Worm (Caenorhabditis elegans) whole organism, L1 larva: ENCODE measurements around the gene F53A9.9.
A peak's percentile ranks its signal among the peaks of the same experiment; 100 is the strongest.

ENCODE experiments used
- C34B4.2 ChIP-seq: sonication (generic microtip); optimal IDR thresholded peaks from 2 replicates; lab custom pipeline; 2017; ENCODE audit warnings: mild to moderate bottlenecking, missing genetic modification characterization, missing compliant biosample characterization
- aly-2 ChIP-seq: fragments of 150-350 bp; optimal IDR thresholded peaks from 2 replicates; lab custom pipeline; 2014; ENCODE audit warnings: missing biosample characterization, missing genetic modification characterization
- ama-1 ChIP-seq: fragments of 150-350 bp; optimal IDR thresholded peaks from 2 replicates; lab custom pipeline; 2014
- blmp-1 ChIP-seq: fragments of 150-350 bp; optimal IDR thresholded peaks from 2 replicates; lab custom pipeline; 2014; ENCODE audit warnings: missing biosample characterization, missing genetic modification characterization
- ceh-8 ChIP-seq: fragments of 200-800 bp; sonication (Bioruptor generic); optimal IDR thresholded peaks from 2 replicates; lab custom pipeline; 2018; ENCODE audit warnings: mild to moderate bottlenecking, missing genetic modification characterization, moderate library complexity, missing compliant biosample characterization
- ceh-88 ChIP-seq: fragments of 200-800 bp; sonication (Bioruptor generic); IDR thresholded peaks from 2 replicates; pipeline ENCODE4 v1.3.6; 2022; ENCODE audit warnings: missing genetic modification characterization, missing compliant biosample characterization
- dpl-1 ChIP-seq, 3 experiments: fragments of 150-350 bp in 2 of 3; sonication (generic microtip) in 1 of 3; optimal IDR thresholded peaks; 2 replicates each; lab custom pipeline; 2014 to 2017; ENCODE audit warnings: missing biosample characterization in 3 of 3, missing genetic modification characterization in 3 of 3, missing genetic modification reagents in 3 of 3
- dsc-1 ChIP-seq: sonication (generic microtip); optimal IDR thresholded peaks from 2 replicates; lab custom pipeline; 2016; ENCODE audit warnings: mild to moderate bottlenecking, missing genetic modification characterization, missing compliant biosample characterization
- elt-2 ChIP-seq: sonication (generic microtip); optimal IDR thresholded peaks from 2 replicates; lab custom pipeline; 2016; ENCODE audit warnings: missing genetic modification characterization, mild to moderate bottlenecking, inconsistent platforms, missing compliant biosample characterization, missing genetic modification reagents
- elt-3 ChIP-seq, 6 experiments: fragments of 150-350 bp in 1 of 6; sonication (generic microtip); optimal IDR thresholded peaks; 2 replicates each; lab custom pipeline; 2017 to 2018; ENCODE audit warnings: missing biosample characterization in 6 of 6, missing genetic modification characterization in 6 of 6, inconsistent platforms in 1 of 6
- ets-5 ChIP-seq: fragments of 200-800 bp; sonication (Bioruptor generic); IDR thresholded peaks from 2 replicates; pipeline ENCODE4 v1.3.6; 2022; ENCODE audit warnings: missing genetic modification characterization, missing compliant biosample characterization
- fkh-10 ChIP-seq: sonication (generic microtip); optimal IDR thresholded peaks from 2 replicates; lab custom pipeline; 2017; ENCODE audit warnings: missing biosample characterization, missing genetic modification reagents, missing genetic modification characterization
- fkh-8 ChIP-seq: sonication (generic microtip); optimal IDR thresholded peaks from 2 replicates; lab custom pipeline; 2016; ENCODE audit warnings: mild to moderate bottlenecking, missing genetic modification characterization, missing compliant biosample characterization
- grh-1 ChIP-seq: fragments of 200-800 bp; sonication (Bioruptor generic); IDR thresholded peaks from 2 replicates; pipeline ENCODE4 v1.3.6; 2022; ENCODE audit warnings: missing genetic modification reagents, missing genetic modification characterization, missing compliant biosample characterization
- lin-14 ChIP-seq: fragments of 200-800 bp; sonication (Bioruptor generic); optimal IDR thresholded peaks from 2 replicates; lab custom pipeline; 2018; ENCODE audit warnings: mild to moderate bottlenecking, missing genetic modification characterization, moderate library complexity, missing compliant biosample characterization
- lin-35 ChIP-seq, 2 experiments: fragments of 150-350 bp; optimal IDR thresholded peaks; 2 replicates each; lab custom pipeline; 2014; ENCODE audit warnings: missing biosample characterization in 2 of 2, missing genetic modification characterization in 2 of 2, missing genetic modification reagents in 2 of 2
- lin-39 ChIP-seq: fragments of 150-350 bp; optimal IDR thresholded peaks from 2 replicates; lab custom pipeline; 2014; ENCODE audit warnings: missing biosample characterization, missing genetic modification reagents, missing genetic modification characterization
- mdl-1 ChIP-seq, 2 experiments: fragments of 150-350 bp; optimal IDR thresholded peaks; 2 replicates each; lab custom pipeline; 2014 to 2017; ENCODE audit warnings: missing biosample characterization in 2 of 2, missing genetic modification characterization in 2 of 2, inconsistent platforms in 1 of 2
- nhr-12 ChIP-seq: sonication (generic microtip); optimal IDR thresholded peaks from 2 replicates; lab custom pipeline; 2017; ENCODE audit warnings: missing biosample characterization, missing genetic modification characterization
- nhr-19 ChIP-seq: fragments of 200-800 bp; sonication (Bioruptor generic); conservative IDR thresholded peaks from 2 replicates; pipeline ENCODE4 v1.3.6; 2022; ENCODE audit warnings: missing genetic modification characterization, missing compliant biosample characterization
- nhr-20 ChIP-seq: sonication (generic microtip); optimal IDR thresholded peaks from 2 replicates; lab custom pipeline; 2016; ENCODE audit warnings: mild to moderate bottlenecking, missing genetic modification characterization, missing compliant biosample characterization
- nhr-237 ChIP-seq: fragments of 150-350 bp; optimal IDR thresholded peaks from 2 replicates; lab custom pipeline; 2014; ENCODE audit warnings: missing biosample characterization, missing genetic modification characterization
- nhr-47 ChIP-seq: sonication (generic microtip); optimal IDR thresholded peaks from 2 replicates; lab custom pipeline; 2016; ENCODE audit warnings: mild to moderate bottlenecking, missing genetic modification characterization, moderate library complexity, missing compliant biosample characterization
- nhr-71 ChIP-seq: sonication (generic microtip); optimal IDR thresholded peaks from 2 replicates; lab custom pipeline; 2016; ENCODE audit warnings: mild to moderate bottlenecking, missing genetic modification characterization, moderate library complexity, missing compliant biosample characterization
- nhr-77 ChIP-seq: fragments of 150-350 bp; optimal IDR thresholded peaks from 2 replicates; lab custom pipeline; 2014; ENCODE audit warnings: missing biosample characterization, missing genetic modification characterization
- nhr-85 ChIP-seq: sonication (generic microtip); peaks from one replicate; lab custom pipeline; 2016; ENCODE audit warnings: missing genetic modification characterization, inconsistent platforms, missing compliant biosample characterization
- nhr-90 ChIP-seq: sonication (generic microtip); optimal IDR thresholded peaks from 2 replicates; lab custom pipeline; 2016; ENCODE audit warnings: mild to moderate bottlenecking, missing genetic modification characterization, missing compliant biosample characterization; ENCODE audit not compliant: poor library complexity
- pax-3 ChIP-seq: fragments of 200-800 bp; sonication (Bioruptor generic); optimal IDR thresholded peaks from 2 replicates; lab custom pipeline; 2018; ENCODE audit warnings: mild to moderate bottlenecking, missing genetic modification characterization, moderate library complexity, missing compliant biosample characterization
- pqm-1 ChIP-seq: sonication (generic microtip); optimal IDR thresholded peaks from 3 replicates; lab custom pipeline; 2017; ENCODE audit warnings: missing biosample characterization, missing genetic modification characterization
- rnt-1 ChIP-seq: sonication (generic microtip); optimal IDR thresholded peaks from 2 replicates; lab custom pipeline; 2016; ENCODE audit warnings: mild to moderate bottlenecking, missing genetic modification characterization, moderate library complexity, missing compliant biosample characterization
- skn-1 ChIP-seq: fragments of 150-350 bp; optimal IDR thresholded peaks from 2 replicates; lab custom pipeline; 2014; ENCODE audit warnings: missing biosample characterization, missing genetic modification characterization
- snu-23 ChIP-seq: sonication (generic microtip); optimal IDR thresholded peaks from 2 replicates; lab custom pipeline; 2016; ENCODE audit warnings: missing genetic modification characterization, missing compliant biosample characterization
- unc-62 ChIP-seq: fragments of 150-350 bp; optimal IDR thresholded peaks from 2 replicates; lab custom pipeline; 2014; ENCODE audit warnings: missing biosample characterization, missing genetic modification reagents, missing genetic modification characterization
- vab-15 ChIP-seq: sonication (generic microtip); optimal IDR thresholded peaks from 2 replicates; lab custom pipeline; 2017; ENCODE audit warnings: missing genotype, mild to moderate bottlenecking, missing genetic modification characterization, missing compliant biosample characterization
- zag-1 ChIP-seq: fragments of 150-350 bp; optimal IDR thresholded peaks from 2 replicates; lab custom pipeline; 2014; ENCODE audit warnings: missing biosample characterization, missing genetic modification characterization

F53A9.9 gene

DNA sequence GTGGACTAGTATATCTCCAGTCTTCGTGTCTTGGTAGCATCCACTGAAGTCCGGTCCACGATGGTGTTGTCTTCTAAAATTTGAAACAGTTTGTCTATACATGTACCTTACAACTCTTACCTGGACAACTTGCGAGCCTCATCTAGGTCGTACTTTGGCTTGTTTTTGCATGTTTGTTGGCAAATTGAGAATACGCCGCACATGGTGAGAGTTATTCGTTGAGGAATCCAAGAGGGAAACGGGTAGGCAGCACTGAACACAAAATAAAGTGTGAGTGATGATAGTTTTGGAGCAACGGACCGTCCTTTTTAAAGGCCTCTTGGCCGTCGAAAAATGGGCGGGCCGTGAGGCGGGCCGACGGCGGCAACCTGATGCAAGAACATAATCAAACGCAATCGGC lies 30.1 kb upstream of the F53A9.9 start, which contains the start of gene asns-2:
Gene asns-2, minus strand, starts transcription at position 282 of the 400 bp plus-strand sequence.
- TF ChIP-seq fkh-10 (GFP tag; lab: Kevin White, UChicago) (no peak), skn-1 (tag; lab: Kevin White, UChicago) (no peak), rnt-1 (tag; lab: Kevin White, UChicago) (no peak), nhr-85 (tag; lab: Kevin White, UChicago) (no peak), unc-62 (no peak), fkh-8 (tag; lab: Kevin White, UChicago) (no peak), nhr-77 (tag; lab: Kevin White, UChicago) (no peak), vab-15 (tag; lab: Kevin White, UChicago) (no peak), lin-14 (GFP tag; lab: Kevin White, UChicago) (no peak), dpl-1 (GFP tag; optimal IDR thresholded peaks at IDR 0.05; lab: Kevin White, UChicago) (no peak), pqm-1 (tag; lab: Kevin White, UChicago) (no peak), nhr-12 (tag; lab: Kevin White, UChicago) (no peak), nhr-71 (tag; lab: Kevin White, UChicago) (no peak), lin-39 (tag; lab: Kevin White, UChicago) (no peak)

DNA sequence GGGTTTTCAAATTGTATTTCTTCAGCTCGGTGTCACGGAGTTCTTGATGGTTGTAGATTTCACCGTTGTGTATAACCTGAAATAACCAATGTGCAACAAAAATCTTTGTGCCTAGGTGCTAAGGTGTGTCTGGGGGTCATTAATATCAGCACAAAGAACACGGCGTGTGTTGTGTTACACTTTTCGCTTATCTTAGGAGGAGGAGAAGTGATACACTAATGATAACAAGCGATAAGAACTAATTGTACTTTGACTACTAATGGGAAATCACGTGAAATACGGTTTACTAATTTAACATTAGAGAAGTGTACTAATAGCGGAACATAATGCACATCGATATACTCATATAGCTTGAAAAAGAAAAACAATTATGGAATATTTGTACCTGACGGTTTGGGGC lies 29.7 kb upstream of the F53A9.9 start:
- TF ChIP-seq rnt-1 (tag; lab: Kevin White, UChicago): no peak
- no peak for TF ChIP-seq aly-2
- TF ChIP-seq pqm-1 (tag; lab: Kevin White, UChicago): peak; percentile 7
- peak; percentile 27 for TF ChIP-seq lin-14 (GFP tag; lab: Kevin White, UChicago)
- TF ChIP-seq nhr-19 (GFP tag; lab: Robert Waterston, UW): peak; percentile 63
- peak; percentile 91 for TF ChIP-seq elt-2 (tag; lab: Kevin White, UChicago)
- TF ChIP-seq blmp-1: peak; percentile 59
- TF ChIP-seq elt-3 (tag; optimal IDR thresholded peaks at IDR 0.05; lab: Kevin White, UChicago): peak; percentile 59 to 97 (median 92)
- TF ChIP-seq C34B4.2: no peak
- TF ChIP-seq ceh-88 (GFP tag; lab: Robert Waterston, UW): no peak
- TF ChIP-seq skn-1 (tag; lab: Kevin White, UChicago): no peak
- TF ChIP-seq grh-1 (GFP tag; lab: Robert Waterston, UW): 0 out of 2 replicates have a peak, but pooled peaks have one; percentile 5
- TF ChIP-seq nhr-71 (tag; lab: Kevin White, UChicago): peak; percentile 53
- TF ChIP-seq nhr-90 (tag; lab: Kevin White, UChicago): peak; percentile 42
- TF ChIP-seq nhr-20: peak; percentile 63
- TF ChIP-seq mdl-1 (tag; optimal IDR thresholded peaks at IDR 0.05; lab: Kevin White, UChicago): no peak
- no peak for TF ChIP-seq ets-5 (GFP tag; lab: Robert Waterston, UW)
- TF ChIP-seq lin-35 (GFP tag; optimal IDR thresholded peaks at IDR 0.05; lab: Kevin White, UChicago): peak in 1 of 2 experiments; percentile 67
- TF ChIP-seq snu-23: peak; percentile 15

DNA sequence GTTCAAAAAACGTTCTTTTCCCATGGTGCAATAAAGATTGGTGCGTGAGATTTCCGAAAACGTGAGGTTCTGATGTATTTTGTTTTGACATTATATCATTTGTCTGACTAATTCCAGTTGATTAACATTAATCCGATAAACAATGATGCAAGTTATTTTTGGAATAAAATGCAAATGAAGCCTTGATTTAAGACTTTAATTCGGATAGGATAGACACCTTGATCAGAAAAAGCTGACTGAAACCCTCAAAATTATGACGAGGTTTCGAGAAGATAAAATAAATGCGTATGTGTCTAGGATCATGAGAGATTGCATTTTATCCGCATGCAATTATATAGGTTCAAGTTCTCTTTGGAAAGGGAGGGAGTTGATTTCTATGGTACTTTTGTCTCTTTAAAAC lies 25.0 kb upstream of the F53A9.9 start:
- TF ChIP-seq zag-1 (tag; lab: Kevin White, UChicago): no peak
- TF ChIP-seq pax-3 (tag; lab: Kevin White, UChicago): peak; percentile 2
- peak; percentile 44 for TF ChIP-seq fkh-8 (tag; lab: Kevin White, UChicago)
- TF ChIP-seq dsc-1 (tag; lab: Kevin White, UChicago): peak; percentile 91

DNA sequence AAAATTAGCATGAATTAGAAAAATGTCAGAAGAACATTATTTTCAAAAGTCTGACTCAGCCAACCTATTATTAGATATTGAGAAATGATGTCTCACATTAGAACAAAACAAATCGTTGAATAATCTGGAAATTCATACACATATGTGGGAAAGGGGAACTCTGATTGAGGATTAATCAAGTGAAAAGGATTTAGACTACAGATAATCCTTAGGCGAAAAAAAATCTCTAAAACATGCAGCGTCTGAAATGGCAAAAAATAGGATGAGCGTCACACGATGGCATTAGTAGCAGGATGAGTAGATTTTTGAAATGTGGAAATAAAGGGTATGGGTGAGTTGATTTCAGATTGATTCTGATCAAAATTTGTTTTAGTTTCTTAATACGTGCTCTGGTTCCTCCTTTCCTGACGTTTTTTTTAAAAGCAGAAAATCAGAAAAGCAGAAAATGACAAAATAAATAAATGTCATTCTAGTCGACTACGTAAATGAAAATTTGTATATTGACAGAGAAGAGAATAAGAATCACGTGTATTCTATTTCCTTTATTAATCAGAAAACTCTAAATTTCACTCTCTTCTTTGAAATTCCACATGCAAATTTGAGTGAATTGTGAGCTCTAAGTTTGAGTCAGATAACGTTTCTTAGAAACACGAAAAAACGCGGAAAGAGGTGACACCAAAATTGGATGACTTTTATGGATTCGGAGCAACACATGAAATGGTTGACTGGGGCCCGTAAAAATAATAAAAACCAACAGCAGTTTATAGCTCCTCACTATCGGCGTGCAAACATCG lies 23.8 kb upstream of the F53A9.9 start:
- TF ChIP-seq dsc-1 (tag; lab: Kevin White, UChicago): peak; percentile 91
- peak; percentile 44 for TF ChIP-seq nhr-47 (tag; lab: Kevin White, UChicago)
- no peak for TF ChIP-seq mdl-1 (tag; optimal IDR thresholded peaks at IDR 0.05; lab: Kevin White, UChicago)
- no peak for TF ChIP-seq ama-1 (lab: Kevin White, UChicago)
- no peak for TF ChIP-seq nhr-237 (tag; lab: Kevin White, UChicago)
- peak; percentile 12 for TF ChIP-seq pax-3 (tag; lab: Kevin White, UChicago)
- TF ChIP-seq fkh-10 (GFP tag; lab: Kevin White, UChicago): peak; percentile 18
- peak; percentile 54 for TF ChIP-seq ceh-8 (GFP tag; lab: Kevin White, UChicago)
- TF ChIP-seq nhr-20: peak; percentile 20
- peak; percentile 74 for TF ChIP-seq fkh-8 (tag; lab: Kevin White, UChicago)
- no peak for TF ChIP-seq nhr-85 (tag; lab: Kevin White, UChicago)
- peak; percentile 66 for TF ChIP-seq nhr-71 (tag; lab: Kevin White, UChicago)
